Fruit fly (Drosophila melanogaster) S2 (cell line): Measurements from ENCODE around the gene CG6675.

Experiments
- CG8478 ChIP-seq: fragments of >200 bp; optimal IDR thresholded peaks from 2 replicates; lab custom pipeline; 2018
- CTCF ChIP-seq, 2 experiments: fragments of >200 bp; optimal IDR thresholded peaks; 2 replicates each; lab custom pipeline; 2018

The CG6675 gene

dm6 chr2L:22108664-22109063 lies at the start of gene CG6675:
TSS of gene CG6675 (plus strand) at chr2L:22108964.
- TF ChIP-seq CTCF (optimal IDR thresholded peaks at IDR 0.05; lab: Kevin White, UChicago) (no peak), CG8478 (lab: Kevin White, UChicago) (no peak)

- TF ChIP-seq CTCF (optimal IDR thresholded peaks at IDR 0.05; lab: Kevin White, UChicago), result no peak
- no peak for TF ChIP-seq CG8478 (lab: Kevin White, UChicago)
Measured at dm6 chr2L:22059852-22060251, 48.9 kb upstream of the CG6675 start.

dm6 chr2L:22065243-22065642 lies 43.5 kb upstream of the CG6675 start, which contains the start of gene CG42597:
TSS of gene CG42597 (minus strand) at chr2L:22065343.
- TF ChIP-seq CG8478 (lab: Kevin White, UChicago), result no peak
- no peak for TF ChIP-seq CTCF (optimal IDR thresholded peaks at IDR 0.05; lab: Kevin White, UChicago)

dm6 chr2L:22070844-22071243 lies 37.9 kb upstream of the CG6675 start, which contains the start of gene tplus3a:
TSS of gene tplus3a (plus strand) at chr2L:22071144.
- TF ChIP-seq CG8478 (lab: Kevin White, UChicago) (no peak), CTCF (optimal IDR thresholded peaks at IDR 0.05; lab: Kevin White, UChicago) (no peak)

dm6 chr2L:22079332-22079731 lies 29.4 kb upstream of the CG6675 start, which contains the start of gene ttm3:
TSS of gene ttm3 (plus strand) at chr2L:22079632.
- TF ChIP-seq CTCF (optimal IDR thresholded peaks at IDR 0.05; lab: Kevin White, UChicago) (no peak), CG8478 (lab: Kevin White, UChicago) (no peak)

- TF ChIP-seq CG8478 (lab: Kevin White, UChicago) (no peak), CTCF (optimal IDR thresholded peaks at IDR 0.05; lab: Kevin White, UChicago) (no peak)
Measured at dm6 chr2L:22104301-22104700, 4.5 kb upstream of the CG6675 start, which contains the start of gene tplus3b. TSS of gene tplus3b (minus strand) at chr2L:22104401.

- TF ChIP-seq CG8478 (lab: Kevin White, UChicago) (no peak), CTCF (optimal IDR thresholded peaks at IDR 0.05; lab: Kevin White, UChicago) (no peak)
Measured at dm6 chr2L:22105412-22105811, 3.4 kb upstream of the CG6675 start, which contains the start of gene CG15219. TSS of gene CG15219 (minus strand) at chr2L:22105512.

dm6 chr2L:22107204-22107603 lies 1.6 kb upstream of the CG6675 start, which contains the start of gene CG10834:
TSS of gene CG10834 (minus strand) at chr2L:22107304.
- TF ChIP-seq CTCF (optimal IDR thresholded peaks at IDR 0.05; lab: Kevin White, UChicago) (no peak), CG8478 (lab: Kevin White, UChicago) (no peak)

dm6 chr2L:22120871-22121388 lies 12.2 kb downstream of the CG6675 start, which contains the start of gene CG3651:
TSS of gene CG3651 (plus strand) at chr2L:22121338.
- TF ChIP-seq CTCF (optimal IDR thresholded peaks at IDR 0.05; lab: Kevin White, UChicago) (no peak), CG8478 (lab: Kevin White, UChicago) (no peak)

- TF ChIP-seq CG8478 (lab: Kevin White, UChicago) (no peak), CTCF (optimal IDR thresholded peaks at IDR 0.05; lab: Kevin White, UChicago) (no peak)
Measured at dm6 chr2L:22121651-22122165, 12.9 kb downstream of the CG6675 start.

dm6 chr2L:22129581-22130300 lies 21.0 kb downstream of the CG6675 start, which contains the start of gene CycK:
TSS of gene CycK (minus strand) at chr2L:22130142.
- TF ChIP-seq CTCF (optimal IDR thresholded peaks at IDR 0.05; lab: Kevin White, UChicago), result no peak
- no peak for TF ChIP-seq CG8478 (lab: Kevin White, UChicago)

- TF ChIP-seq CG8478 (lab: Kevin White, UChicago), result no peak
- no peak for TF ChIP-seq CTCF (optimal IDR thresholded peaks at IDR 0.05; lab: Kevin White, UChicago)
Measured at dm6 chr2L:22131171-22131675, 22.5 kb downstream of the CG6675 start, which contains the start of gene CG42748. TSS of gene CG42748 (plus strand) at chr2L:22131221.

- TF ChIP-seq CG8478 (lab: Kevin White, UChicago) (no peak), CTCF (optimal IDR thresholded peaks at IDR 0.05; lab: Kevin White, UChicago) (no peak)
Measured at dm6 chr2L:22132984-22133383, 24.2 kb downstream of the CG6675 start.

- TF ChIP-seq CG8478 (lab: Kevin White, UChicago), result no peak
- TF ChIP-seq CTCF (optimal IDR thresholded peaks at IDR 0.05; lab: Kevin White, UChicago), result no peak
Measured at dm6 chr2L:22134091-22134730, 25.4 kb downstream of the CG6675 start.
